Fruit fly (Drosophila melanogaster) whole organism, embryonic: ENCODE results near the gene CG10993.

Experiments
- Abd-B ChIP-seq: fragments of 200-800 bp; sonication (Bioruptor generic); optimal IDR thresholded peaks from 2 replicates; lab custom pipeline; 2018; ENCODE audit warnings: missing biosample characterization, mild to moderate bottlenecking, missing genetic modification characterization, moderate library complexity
- Ada2b ChIP-seq: fragments of 200-800 bp; sonication (Bioruptor generic); IDR thresholded peaks from 2 replicates; pipeline ENCODE4 v1.3.6; 2022; ENCODE audit warnings: missing biosample characterization, missing genetic modification characterization
- Bgb ChIP-seq: fragments of 200-800 bp; sonication (Bioruptor generic); IDR thresholded peaks from 2 replicates; pipeline ENCODE4 v1.3.6; 2022; ENCODE audit warnings: missing biosample characterization, missing genetic modification characterization; ENCODE audit not compliant: partially characterized antibody
- Bteb2 ChIP-seq: fragments of 200-800 bp; sonication (Bioruptor generic); optimal IDR thresholded peaks from 2 replicates; lab custom pipeline; 2016; ENCODE audit warnings: missing biosample characterization, missing genetic modification characterization
- CG10543 ChIP-seq: fragments of 200-800 bp; sonication (Bioruptor generic); optimal IDR thresholded peaks from 3 replicates; lab custom pipeline; 2017; ENCODE audit warnings: missing biosample characterization, mild to moderate bottlenecking, missing genetic modification characterization, moderate library complexity
- CG14667 ChIP-seq: fragments of 200-800 bp; sonication (Bioruptor generic); IDR thresholded peaks from 2 replicates; pipeline ENCODE4 v1.3.6; 2022; ENCODE audit warnings: missing biosample characterization, missing genetic modification characterization
- CG16813 ChIP-seq: fragments of 200-800 bp; sonication (Bioruptor generic); IDR thresholded peaks from 3 replicates; pipeline ENCODE4 v1.3.6; 2022; ENCODE audit warnings: missing biosample characterization, missing genetic modification characterization; ENCODE audit not compliant: partially characterized antibody
- CG17186 ChIP-seq: fragments of 200-800 bp; sonication (Bioruptor generic); optimal IDR thresholded peaks from 3 replicates; lab custom pipeline; 2017; ENCODE audit warnings: missing biosample characterization, missing genetic modification reagents, missing genetic modification characterization
- CG17912 ChIP-seq: fragments of 200-800 bp; sonication (Bioruptor generic); optimal IDR thresholded peaks from 2 replicates; lab custom pipeline; 2018; ENCODE audit warnings: missing biosample characterization, mild to moderate bottlenecking, missing genetic modification characterization
- CG18262 ChIP-seq: fragments of 200-800 bp; optimal IDR thresholded peaks from 3 replicates; lab custom pipeline; 2019; ENCODE audit warnings: missing biosample characterization, mild to moderate bottlenecking, missing genetic modification characterization, moderate library complexity
- CG2712 ChIP-seq: fragments of 200-800 bp; optimal IDR thresholded peaks from 3 replicates; lab custom pipeline; 2019; ENCODE audit warnings: missing biosample characterization, mild to moderate bottlenecking, missing genetic modification characterization, moderate library complexity
- CG2875 ChIP-seq: fragments of 200-800 bp; sonication (Bioruptor generic); optimal IDR thresholded peaks from 2 replicates; lab custom pipeline; 2017; ENCODE audit warnings: missing biosample characterization, mild to moderate bottlenecking, missing genetic modification characterization, missing genetic modification reagents
- CG30020 ChIP-seq: fragments of 200-800 bp; optimal IDR thresholded peaks from 2 replicates; lab custom pipeline; 2019; ENCODE audit warnings: missing biosample characterization, mild to moderate bottlenecking, missing genetic modification characterization, moderate library complexity
- CG3065 ChIP-seq: fragments of 200-800 bp; sonication (Bioruptor generic); optimal IDR thresholded peaks from 2 replicates; lab custom pipeline; 2016; ENCODE audit warnings: missing biosample characterization, missing genetic modification characterization
- CG3281 ChIP-seq: fragments of 200-800 bp; sonication (Bioruptor generic); optimal IDR thresholded peaks from 3 replicates; lab custom pipeline; 2017; ENCODE audit warnings: missing biosample characterization, mild to moderate bottlenecking, missing genetic modification characterization
- CG3407 ChIP-seq: fragments of 200-800 bp; sonication (Bioruptor generic); optimal IDR thresholded peaks from 2 replicates; lab custom pipeline; 2018; ENCODE audit warnings: missing biosample characterization, mild to moderate bottlenecking, missing genetic modification characterization
- CG4360 ChIP-seq: fragments of 200-800 bp; sonication (Bioruptor generic); IDR thresholded peaks from 2 replicates; pipeline ENCODE4 v1.3.6; 2022; ENCODE audit warnings: missing biosample characterization, missing genetic modification characterization
- CG4707 ChIP-seq: fragments of 200-800 bp; sonication (Bioruptor generic); optimal IDR thresholded peaks from 2 replicates; lab custom pipeline; 2018; ENCODE audit warnings: missing biosample characterization, mild to moderate bottlenecking, missing genetic modification characterization, moderate library complexity
- CG7372 ChIP-seq: fragments of 200-800 bp; sonication (Bioruptor generic); IDR thresholded peaks from 2 replicates; pipeline ENCODE4 v1.3.6; 2022; ENCODE audit warnings: missing biosample characterization, missing genetic modification characterization
- Ets65A ChIP-seq: fragments of 200-800 bp; sonication (Bioruptor generic); peaks from one replicate; lab custom pipeline; 2016; ENCODE audit warnings: missing biosample characterization, missing genetic modification characterization
- Ets97D ChIP-seq: fragments of 200-800 bp; sonication (Bioruptor generic); optimal IDR thresholded peaks from 3 replicates; lab custom pipeline; 2016; ENCODE audit warnings: missing biosample characterization, missing genetic modification characterization
- HLH3B ChIP-seq: fragments of 200-800 bp; sonication (Bioruptor generic); IDR thresholded peaks from 2 replicates; pipeline ENCODE4 v1.3.6; 2022; ENCODE audit warnings: missing biosample characterization, missing genetic modification characterization
- HLH4C ChIP-seq: fragments of 200-800 bp; sonication (Bioruptor generic); IDR thresholded peaks from 3 replicates; pipeline ENCODE4 v1.3.6; 2022; ENCODE audit warnings: missing biosample characterization, missing genetic modification characterization; ENCODE audit not compliant: partially characterized antibody
- Hey ChIP-seq: fragments of 200-800 bp; sonication (Bioruptor generic); optimal IDR thresholded peaks from 3 replicates; lab custom pipeline; 2018; ENCODE audit warnings: missing biosample characterization, mild to moderate bottlenecking, missing genetic modification characterization
- NFAT ChIP-seq: fragments of 200-800 bp; sonication (Bioruptor generic); IDR thresholded peaks from 2 replicates; pipeline ENCODE4 v1.3.6; 2022; ENCODE audit warnings: missing biosample characterization, missing genetic modification characterization
- NK7.1 ChIP-seq: fragments of 200-800 bp; sonication (Bioruptor generic); optimal IDR thresholded peaks from 3 replicates; lab custom pipeline; 2016; ENCODE audit warnings: missing biosample characterization, missing genetic modification characterization
- Neu2 ChIP-seq: fragments of 200-800 bp; sonication (Bioruptor generic); optimal IDR thresholded peaks from 3 replicates; lab custom pipeline; 2016; ENCODE audit warnings: missing biosample characterization, missing genetic modification characterization, borderline replicate concordance
- Ssrp ChIP-seq: fragments of 200-800 bp; sonication (Bioruptor generic); optimal IDR thresholded peaks from 2 replicates; lab custom pipeline; 2018; ENCODE audit warnings: missing biosample characterization, mild to moderate bottlenecking, missing genetic modification characterization, moderate library complexity
- Usf ChIP-seq: fragments of 200-800 bp; sonication (Bioruptor generic); optimal IDR thresholded peaks from 2 replicates; lab custom pipeline; 2017; ENCODE audit warnings: missing genotype, missing biosample characterization, missing genetic modification characterization
- Vsx1 ChIP-seq: fragments of 200-800 bp; sonication (Bioruptor generic); optimal IDR thresholded peaks from 2 replicates; lab custom pipeline; 2017; ENCODE audit warnings: missing biosample characterization, mild to moderate bottlenecking, missing genetic modification characterization, missing genetic modification reagents
- aop ChIP-seq: fragments of 200-800 bp; sonication (Bioruptor generic); IDR thresholded peaks from 2 replicates; pipeline ENCODE4 v1.3.6; 2022; ENCODE audit warnings: missing biosample characterization, missing genetic modification characterization
- ara ChIP-seq: fragments of 200-800 bp; sonication (Bioruptor generic); IDR thresholded peaks from 2 replicates; pipeline ENCODE4 v1.3.6; 2022; ENCODE audit warnings: missing biosample characterization, missing genetic modification characterization
- ase ChIP-seq: fragments of 200-800 bp; sonication (Bioruptor generic); IDR thresholded peaks from 3 replicates; pipeline ENCODE4 v1.3.6; 2022; ENCODE audit warnings: missing biosample characterization, missing genetic modification characterization
- az2 ChIP-seq: fragments of 200-800 bp; sonication (Bioruptor generic); optimal IDR thresholded peaks from 3 replicates; lab custom pipeline; 2016; ENCODE audit warnings: missing biosample characterization, missing genetic modification characterization
- da ChIP-seq: fragments of 200-800 bp; sonication (Bioruptor generic); optimal IDR thresholded peaks from 2 replicates; lab custom pipeline; 2016; ENCODE audit warnings: missing biosample characterization, missing genetic modification characterization
- gcm ChIP-seq: fragments of 200-800 bp; sonication (Bioruptor generic); optimal IDR thresholded peaks from 2 replicates; lab custom pipeline; 2019; ENCODE audit warnings: missing biosample characterization, mild to moderate bottlenecking, missing genetic modification characterization, moderate library complexity
- grn ChIP-seq: fragments of 200-800 bp; sonication (Bioruptor generic); optimal IDR thresholded peaks from 3 replicates; lab custom pipeline; 2017; ENCODE audit warnings: missing biosample characterization, missing genetic modification characterization
- onecut ChIP-seq: fragments of 200-800 bp; sonication (Bioruptor generic); IDR thresholded peaks from 2 replicates; pipeline ENCODE4 v1.3.6; 2022; ENCODE audit warnings: missing biosample characterization, missing genetic modification characterization
- org-1 ChIP-seq: fragments of 200-800 bp; sonication (Bioruptor generic); optimal IDR thresholded peaks from 2 replicates; lab custom pipeline; 2017; ENCODE audit warnings: missing biosample characterization, missing genetic modification characterization
- pan ChIP-seq, 4 experiments: fragments of >200 bp in 3 of 4; fragments of 200-800 bp in 1 of 4; sonication (Bioruptor generic) in 1 of 4; optimal IDR thresholded peaks in 3 of 4; IDR thresholded peaks in 1 of 4; 2 replicates each; pipeline versions ENCODE4 v1.3.6 to Lab custom; 2017 to 2022; ENCODE audit warnings: missing biosample characterization in 2 of 4, missing genetic modification characterization in 2 of 4, mixed read lengths in 1 of 4
- peb ChIP-seq: fragments of 200-800 bp; sonication (Bioruptor generic); IDR thresholded peaks from 2 replicates; pipeline ENCODE4 v1.3.6; 2022; ENCODE audit warnings: missing biosample characterization, missing genetic modification characterization
- pfk ChIP-seq: fragments of 200-800 bp; sonication (Bioruptor generic); optimal IDR thresholded peaks from 2 replicates; lab custom pipeline; 2018; ENCODE audit warnings: missing biosample characterization, mild to moderate bottlenecking, missing genetic modification characterization, moderate library complexity
- phol ChIP-seq: fragments of 200-800 bp; sonication (Bioruptor generic); optimal IDR thresholded peaks from 3 replicates; lab custom pipeline; 2018; ENCODE audit warnings: missing biosample characterization, mild to moderate bottlenecking, missing genetic modification characterization, moderate library complexity
- prd ChIP-seq, 3 experiments: fragments of >200 bp in 2 of 3; fragments of 200-800 bp in 1 of 3; sonication (Bioruptor generic) in 1 of 3; optimal IDR thresholded peaks in 2 of 3; IDR thresholded peaks in 1 of 3; 2 replicates in 2 of 3; 3 replicates in 1 of 3; pipeline versions ENCODE4 v1.3.6 to Lab custom; 2017 to 2022; ENCODE audit warnings: missing biosample characterization in 1 of 3, missing genetic modification characterization in 1 of 3
- pzg ChIP-seq: fragments of 200-800 bp; sonication (Bioruptor generic); optimal IDR thresholded peaks from 3 replicates; lab custom pipeline; 2018; ENCODE audit warnings: missing biosample characterization, mild to moderate bottlenecking, missing genetic modification characterization, moderate library complexity
- row ChIP-seq: fragments of 200-800 bp; sonication (Bioruptor generic); IDR thresholded peaks from 3 replicates; pipeline ENCODE4 v1.3.6; 2022; ENCODE audit warnings: missing biosample characterization, missing genetic modification characterization
- seq ChIP-seq: fragments of 200-800 bp; sonication (Bioruptor generic); IDR thresholded peaks from 2 replicates; pipeline ENCODE4 v1.3.6; 2022; ENCODE audit warnings: missing biosample characterization, missing genetic modification characterization
- sima ChIP-seq: fragments of 200-800 bp; sonication (Bioruptor generic); optimal IDR thresholded peaks from 2 replicates; lab custom pipeline; 2016; ENCODE audit warnings: missing biosample characterization, missing genetic modification characterization
- unc-4 ChIP-seq: fragments of 200-800 bp; sonication (Bioruptor generic); IDR thresholded peaks from 2 replicates; pipeline ENCODE4 v1.3.6; 2022; ENCODE audit warnings: missing biosample characterization, missing genetic modification characterization; ENCODE audit not compliant: partially characterized antibody
- zen2 ChIP-seq: fragments of 200-800 bp; sonication (Bioruptor generic); IDR thresholded peaks from 3 replicates; pipeline ENCODE4 v1.3.6; 2022; ENCODE audit warnings: missing biosample characterization, missing genetic modification characterization; ENCODE audit not compliant: partially characterized antibody

Gene CG10993

DNA sequence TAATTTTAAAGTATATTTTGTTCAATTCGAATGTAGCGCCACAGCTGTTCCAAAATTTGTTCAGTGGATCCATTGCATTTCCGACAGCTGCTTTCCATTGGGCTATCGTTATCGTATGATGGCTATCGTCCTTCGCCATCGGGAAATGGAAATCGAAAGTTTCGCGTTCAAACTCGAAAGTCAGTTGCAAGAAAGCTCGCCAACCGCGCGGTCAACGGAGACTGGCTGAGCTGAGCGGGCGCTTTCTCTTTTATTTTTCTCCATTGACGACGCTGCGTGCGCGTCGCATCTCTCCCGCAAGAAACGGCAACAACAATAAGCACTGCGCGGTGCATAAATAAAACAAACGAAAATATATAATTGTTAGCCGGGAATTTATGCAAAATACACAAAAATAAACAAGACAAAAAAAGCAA, 7.4 kb downstream of the CG10993 start, which contains the start of gene inaE (continued):
- peak; percentile 72 for TF ChIP-seq CG30020 (tag; lab: Kevin White, UChicago)
- no peak for TF ChIP-seq HLH3B (GFP tag; lab: Robert Waterston, UW)
- no peak for TF ChIP-seq pan (optimal IDR thresholded peaks at IDR 0.05; lab: Kevin White, UChicago)
- TF ChIP-seq pan (GFP tag; optimal IDR thresholded peaks at IDR 0.05 in 1 of 2, IDR thresholded peaks at IDR 0.05 in 1 of 2), result peak in 1 of 2 experiments; percentile 20
- TF ChIP-seq CG4360 (GFP tag; lab: Robert Waterston, UW), result peak; percentile 38; the same call in 1 of the 2 replicates
- TF ChIP-seq CG7372 (GFP tag; lab: Robert Waterston, UW), result no peak
- TF ChIP-seq pzg (GFP tag; lab: Kevin White, UChicago), result peak; percentile 74
- TF ChIP-seq CG3281 (GFP tag; lab: Kevin White, UChicago), result no peak
- TF ChIP-seq grn, result peak; percentile 14
- no peak for TF ChIP-seq ase
- TF ChIP-seq pfk, result no peak
- no peak for TF ChIP-seq da (GFP tag; lab: Kevin White, UChicago)
- TF ChIP-seq Ets97D (GFP tag; lab: Kevin White, UChicago), result peak; percentile 64
- 0 out of 3 replicates have a peak, but pooled peaks have one; percentile 40 for TF ChIP-seq CG16813
- TF ChIP-seq az2 (GFP tag; lab: Kevin White, UChicago), result no peak
- TF ChIP-seq NK7.1, result no peak
- no peak for TF ChIP-seq seq (GFP tag; lab: Robert Waterston, UW)
- TF ChIP-seq HLH4C (GFP tag; lab: Robert Waterston, UW), result peak; percentile 72
- TF ChIP-seq Bgb, result peak; percentile 80
- TF ChIP-seq CG3065 (GFP tag; lab: Kevin White, UChicago), result no peak
- peak; percentile 13; the same call in 1 of the 2 replicates for TF ChIP-seq onecut (GFP tag; lab: Robert Waterston, UW)
- no peak for TF ChIP-seq Bteb2 (GFP tag; lab: Kevin White, UChicago)
- TF ChIP-seq CG4707 (GFP tag; lab: Kevin White, UChicago), result no peak
- TF ChIP-seq Hey, result no peak
- TF ChIP-seq CG17186 (GFP tag; lab: Kevin White, UChicago), result peak; percentile 80
- no peak for TF ChIP-seq Abd-B (GFP tag; lab: Kevin White, UChicago)
- TF ChIP-seq aop (GFP tag; lab: Robert Waterston, UW), result no peak
- no peak for TF ChIP-seq Usf (GFP tag; lab: Kevin White, UChicago)
- TF ChIP-seq CG17912, result peak; percentile 14
- TF ChIP-seq zen2 (GFP tag; lab: Robert Waterston, UW), result no peak
- TF ChIP-seq CG2875 (GFP tag; lab: Kevin White, UChicago), result no peak
- no peak for TF ChIP-seq peb (GFP tag; lab: Robert Waterston, UW)
- TF ChIP-seq row, result peak; percentile 40; the same call in 1 of the 3 replicates
- TF ChIP-seq CG14667 (GFP tag; lab: Robert Waterston, UW), result no peak
- TF ChIP-seq sima (GFP tag; lab: Kevin White, UChicago), result no peak
- TF ChIP-seq org-1, result no peak
- TF ChIP-seq Ets65A (GFP tag; lab: Kevin White, UChicago), result peak; percentile 58
- no peak for TF ChIP-seq gcm
- TF ChIP-seq phol (tag; lab: Kevin White, UChicago), result peak; percentile 26
- TF ChIP-seq Ssrp (tag; lab: Kevin White, UChicago), result no peak
- TF ChIP-seq NFAT (GFP tag; lab: Robert Waterston, UW), result no peak
- TF ChIP-seq CG2712 (tag; lab: Kevin White, UChicago), result peak; percentile 33
- peak; percentile 30; the same call in 1 of the 2 replicates for TF ChIP-seq ara (GFP tag; lab: Robert Waterston, UW)
- TF ChIP-seq prd (optimal IDR thresholded peaks at IDR 0.05; lab: Kevin White, UChicago), result no peak
- TF ChIP-seq prd (GFP tag; IDR thresholded peaks at IDR 0.05; lab: Robert Waterston, UW), result no peak
- peak; percentile 44; the same call in 1 of the 2 replicates for TF ChIP-seq unc-4 (GFP tag; lab: Robert Waterston, UW)
- TF ChIP-seq Vsx1 (GFP tag; lab: Kevin White, UChicago), result no peak
- peak; percentile 8 for TF ChIP-seq CG10543
- TF ChIP-seq Neu2 (GFP tag; lab: Kevin White, UChicago), result no peak
- TF ChIP-seq Ada2b (GFP tag; lab: Robert Waterston, UW), result no peak
- no peak for TF ChIP-seq CG3407 (GFP tag; lab: Kevin White, UChicago)
- no peak for TF ChIP-seq CG18262 (tag; lab: Kevin White, UChicago)
